Fruit fly (Drosophila melanogaster) S2 (cell line): ENCODE results near the gene PIP82.

Source experiments
- CG8478 ChIP-seq: fragments of >200 bp; optimal IDR thresholded peaks from 2 replicates; lab custom pipeline; 2018
- CTCF ChIP-seq, 2 experiments: fragments of >200 bp; optimal IDR thresholded peaks; 2 replicates each; lab custom pipeline; 2018

- TF ChIP-seq CTCF (optimal IDR thresholded peaks at IDR 0.05; lab: Kevin White, UChicago) (no peak), CG8478 (no peak)
These were observed 42.4 kb upstream of the PIP82 start for dm6 chrX:8571936-8572335.
